Worm (Caenorhabditis elegans) whole organism, late embryonic: ENCODE data around the gene tre-4.

ENCODE experiments used
- C08G9.2 ChIP-seq: sonication (generic microtip); optimal IDR thresholded peaks from 2 replicates; lab custom pipeline; 2016; ENCODE audit warnings: mild to moderate bottlenecking, missing genetic modification characterization, moderate library complexity, missing compliant biosample characterization
- C38D4.7 ChIP-seq: fragments of 200-800 bp; sonication (Bioruptor generic); optimal IDR thresholded peaks from 2 replicates; lab custom pipeline; 2018; ENCODE audit warnings: mild to moderate bottlenecking, missing genetic modification characterization, moderate library complexity, missing compliant biosample characterization
- F13H6.1 ChIP-seq: sonication (generic microtip); optimal IDR thresholded peaks from 2 replicates; lab custom pipeline; 2016; ENCODE audit warnings: missing genetic modification characterization, missing compliant biosample characterization
- K02D7.2 ChIP-seq: sonication (generic microtip); optimal IDR thresholded peaks from 2 replicates; lab custom pipeline; 2017; ENCODE audit warnings: mild to moderate bottlenecking, missing genetic modification characterization, missing compliant biosample characterization
- K09A11.1 ChIP-seq: sonication (generic microtip); optimal IDR thresholded peaks from 2 replicates; lab custom pipeline; 2017; ENCODE audit warnings: antibody characterized with exemption, mild to moderate bottlenecking, missing genetic modification characterization, missing compliant biosample characterization; ENCODE audit not compliant: insufficient read depth
- T23F11.4 ChIP-seq: fragments of 200-800 bp; sonication (Bioruptor generic); optimal IDR thresholded peaks from 2 replicates; lab custom pipeline; 2018; ENCODE audit warnings: mild to moderate bottlenecking, missing genetic modification characterization, missing compliant biosample characterization
- ama-1 ChIP-seq: fragments of 150-350 bp; optimal IDR thresholded peaks from 2 replicates; lab custom pipeline; 2014
- ceh-14 ChIP-seq: sonication (generic microtip); optimal IDR thresholded peaks from 2 replicates; lab custom pipeline; 2016; ENCODE audit warnings: missing genotype, missing genetic modification characterization, missing compliant biosample characterization
- ceh-18 ChIP-seq: sonication (generic microtip); optimal IDR thresholded peaks from 2 replicates; lab custom pipeline; 2016; ENCODE audit warnings: missing genetic modification characterization, missing compliant biosample characterization
- ceh-19 ChIP-seq: fragments of 200-800 bp; sonication (Bioruptor generic); optimal IDR thresholded peaks from 2 replicates; lab custom pipeline; 2018; ENCODE audit warnings: mild to moderate bottlenecking, missing genetic modification characterization, missing compliant biosample characterization
- ceh-2 ChIP-seq: sonication (generic microtip); optimal IDR thresholded peaks from 2 replicates; lab custom pipeline; 2016; ENCODE audit warnings: missing genotype, missing genetic modification characterization, missing compliant biosample characterization
- ceh-24 ChIP-seq: sonication (generic microtip); optimal IDR thresholded peaks from 2 replicates; lab custom pipeline; 2016; ENCODE audit warnings: mild to moderate bottlenecking, missing genetic modification characterization, missing compliant biosample characterization
- ceh-31 ChIP-seq: sonication (generic microtip); optimal IDR thresholded peaks from 2 replicates; lab custom pipeline; 2016; ENCODE audit warnings: missing genetic modification characterization, missing compliant biosample characterization
- ceh-34 ChIP-seq: sonication (generic microtip); optimal IDR thresholded peaks from 2 replicates; lab custom pipeline; 2016; ENCODE audit warnings: mild to moderate bottlenecking, missing genetic modification characterization, missing compliant biosample characterization
- ceh-6 ChIP-seq: fragments of 200-800 bp; sonication (Bioruptor generic); optimal IDR thresholded peaks from 2 replicates; lab custom pipeline; 2018; ENCODE audit warnings: mild to moderate bottlenecking, missing genetic modification characterization, missing compliant biosample characterization
- ceh-9 ChIP-seq: sonication (generic microtip); optimal IDR thresholded peaks from 2 replicates; lab custom pipeline; 2016; ENCODE audit warnings: mild to moderate bottlenecking, missing genetic modification characterization, inconsistent platforms, missing compliant biosample characterization
- che-1 ChIP-seq: sonication (generic microtip); optimal IDR thresholded peaks from 2 replicates; lab custom pipeline; 2016; ENCODE audit warnings: mild to moderate bottlenecking, missing genetic modification characterization, missing compliant biosample characterization
- dmd-4 ChIP-seq: sonication (generic microtip); optimal IDR thresholded peaks from 2 replicates; lab custom pipeline; 2016; ENCODE audit warnings: borderline replicate concordance, missing genetic modification characterization, missing compliant biosample characterization
- dve-1 ChIP-seq: sonication (generic microtip); optimal IDR thresholded peaks from 2 replicates; lab custom pipeline; 2017; ENCODE audit warnings: antibody characterized with exemption, mild to moderate bottlenecking, missing genetic modification characterization, missing compliant biosample characterization
- elt-4 ChIP-seq: sonication (generic microtip); optimal IDR thresholded peaks from 2 replicates; lab custom pipeline; 2016; ENCODE audit warnings: missing genetic modification characterization, missing compliant biosample characterization
- ets-4 ChIP-seq: sonication (generic microtip); optimal IDR thresholded peaks from 2 replicates; lab custom pipeline; 2016; ENCODE audit warnings: missing genetic modification characterization, missing compliant biosample characterization
- fax-1 ChIP-seq: sonication (generic microtip); optimal IDR thresholded peaks from 2 replicates; lab custom pipeline; 2016; ENCODE audit warnings: missing genotype, missing genetic modification characterization, missing compliant biosample characterization
- fkh-6 ChIP-seq: sonication (generic microtip); optimal IDR thresholded peaks from 2 replicates; lab custom pipeline; 2016; ENCODE audit warnings: missing genetic modification characterization, missing compliant biosample characterization
- hlh-15 ChIP-seq: sonication (generic microtip); optimal IDR thresholded peaks from 2 replicates; lab custom pipeline; 2016; ENCODE audit warnings: missing genetic modification characterization, missing compliant biosample characterization
- hlh-30 ChIP-seq: sonication (generic microtip); optimal IDR thresholded peaks from 2 replicates; lab custom pipeline; 2017; ENCODE audit warnings: antibody characterized with exemption, missing genetic modification characterization, missing compliant biosample characterization; ENCODE audit not compliant: insufficient read depth
- hlh-6 ChIP-seq: sonication (generic microtip); optimal IDR thresholded peaks from 2 replicates; lab custom pipeline; 2016; ENCODE audit warnings: missing genotype, missing genetic modification characterization, missing compliant biosample characterization
- hlh-8 ChIP-seq: sonication (generic microtip); optimal IDR thresholded peaks from 2 replicates; lab custom pipeline; 2016; ENCODE audit warnings: missing genotype, missing genetic modification characterization, missing compliant biosample characterization
- lim-6 ChIP-seq: sonication (generic microtip); optimal IDR thresholded peaks from 2 replicates; lab custom pipeline; 2016; ENCODE audit warnings: missing genetic modification characterization, missing compliant biosample characterization
- madf-2 ChIP-seq: sonication (generic microtip); optimal IDR thresholded peaks from 2 replicates; lab custom pipeline; 2017; ENCODE audit warnings: missing genetic modification characterization, missing compliant biosample characterization
- mec-3 ChIP-seq: sonication (generic microtip); optimal IDR thresholded peaks from 2 replicates; lab custom pipeline; 2016; ENCODE audit warnings: borderline replicate concordance, missing genetic modification characterization, missing compliant biosample characterization
- nfya-1 ChIP-seq: sonication (generic microtip); optimal IDR thresholded peaks from 2 replicates; lab custom pipeline; 2017; ENCODE audit warnings: missing genetic modification characterization, mild to moderate bottlenecking, missing compliant biosample characterization, antibody characterized with exemption, moderate library complexity
- npax-4 ChIP-seq: sonication (generic microtip); optimal IDR thresholded peaks from 2 replicates; lab custom pipeline; 2016; ENCODE audit warnings: missing genetic modification characterization, missing compliant biosample characterization
- odd-2 ChIP-seq: sonication (generic microtip); optimal IDR thresholded peaks from 2 replicates; lab custom pipeline; 2017; ENCODE audit warnings: antibody characterized with exemption, mild to moderate bottlenecking, missing genetic modification characterization, missing compliant biosample characterization
- pag-3 ChIP-seq: sonication (generic microtip); optimal IDR thresholded peaks from 2 replicates; lab custom pipeline; 2016; ENCODE audit warnings: missing compliant biosample characterization, missing genetic modification characterization, borderline replicate concordance
- pat-9 ChIP-seq: fragments of 200-800 bp; sonication (Bioruptor generic); optimal IDR thresholded peaks from 2 replicates; lab custom pipeline; 2018; ENCODE audit warnings: mild to moderate bottlenecking, missing genetic modification characterization, moderate library complexity, missing compliant biosample characterization
- pha-2 ChIP-seq: sonication (generic microtip); optimal IDR thresholded peaks from 2 replicates; lab custom pipeline; 2017; ENCODE audit warnings: mild to moderate bottlenecking, missing genetic modification characterization, missing compliant biosample characterization
- pha-4 ChIP-seq: fragments of 150-350 bp; optimal IDR thresholded peaks from 2 replicates; lab custom pipeline; 2018; ENCODE audit warnings: missing biosample characterization, missing genetic modification reagents, missing genetic modification characterization
- pqm-1 ChIP-seq: sonication (generic microtip); optimal IDR thresholded peaks from 2 replicates; lab custom pipeline; 2016; ENCODE audit warnings: missing genetic modification characterization, missing compliant biosample characterization
- pros-1 ChIP-seq: fragments of 150-350 bp; optimal IDR thresholded peaks from 2 replicates; lab custom pipeline; 2014; ENCODE audit warnings: missing biosample characterization, missing genetic modification reagents, missing genetic modification characterization
- ref-2 ChIP-seq: sonication (generic microtip); optimal IDR thresholded peaks from 2 replicates; lab custom pipeline; 2016; ENCODE audit warnings: missing genetic modification characterization, missing compliant biosample characterization
- rnt-1 ChIP-seq: sonication (generic microtip); optimal IDR thresholded peaks from 2 replicates; lab custom pipeline; 2016; ENCODE audit warnings: missing genetic modification characterization, missing compliant biosample characterization
- sdc-2 ChIP-seq: sonication (generic microtip); optimal IDR thresholded peaks from 2 replicates; lab custom pipeline; 2016; ENCODE audit warnings: missing genotype, missing genetic modification characterization, missing compliant biosample characterization
- sox-2 ChIP-seq: fragments of 200-800 bp; sonication (Bioruptor generic); IDR thresholded peaks from 2 replicates; pipeline ENCODE4 v1.3.6; 2022; ENCODE audit warnings: missing genetic modification reagents, missing genetic modification characterization, missing compliant biosample characterization
- syd-9 ChIP-seq: sonication (generic microtip); optimal IDR thresholded peaks from 2 replicates; lab custom pipeline; 2016; ENCODE audit warnings: mild to moderate bottlenecking, missing genetic modification characterization, moderate library complexity, missing compliant biosample characterization
- ttx-3 ChIP-seq: sonication (generic microtip); optimal IDR thresholded peaks from 2 replicates; lab custom pipeline; 2016; ENCODE audit warnings: missing genetic modification reagents, missing genetic modification characterization, missing compliant biosample characterization
- unc-3 ChIP-seq, 2 experiments: fragments of 200-800 bp in 1 of 2; sonication (Bioruptor generic) in 1 of 2; sonication (generic microtip) in 1 of 2; conservative IDR thresholded peaks in 1 of 2; optimal IDR thresholded peaks in 1 of 2; 2 replicates each; pipeline versions ENCODE4 v1.3.6 to Lab custom; 2016 to 2022; ENCODE audit warnings: missing compliant biosample characterization in 2 of 2, missing genetic modification characterization in 2 of 2, missing genetic modification reagents in 1 of 2
- unc-55 ChIP-seq: sonication (generic microtip); optimal IDR thresholded peaks from 2 replicates; lab custom pipeline; 2017; ENCODE audit warnings: missing biosample characterization, missing genetic modification reagents, missing genetic modification characterization
- unc-86 ChIP-seq: sonication (generic microtip); optimal IDR thresholded peaks from 2 replicates; lab custom pipeline; 2016; ENCODE audit warnings: missing genetic modification characterization, missing compliant biosample characterization

tre-4 gene

DNA sequence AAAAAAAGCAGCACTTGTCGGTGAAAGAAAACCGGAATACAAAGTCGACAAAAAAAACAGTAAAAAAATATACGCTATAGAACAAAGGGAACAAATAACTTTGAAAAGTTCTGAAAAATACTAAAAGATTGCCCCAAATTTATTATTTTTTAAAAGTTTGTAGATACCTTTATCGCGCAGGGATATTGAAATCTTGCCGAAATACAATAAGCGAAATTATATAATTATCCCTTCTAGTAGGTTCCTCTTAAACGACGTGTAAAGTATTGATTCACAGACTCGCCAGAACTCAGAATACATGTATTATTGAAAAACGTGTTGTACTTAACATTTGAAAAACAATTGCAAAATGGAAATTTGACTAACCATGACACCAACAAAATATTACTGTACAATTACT, 42.4 kb downstream of the tre-4 start (continued):
- no peak for TF ChIP-seq hlh-8 (tag; lab: Kevin White, UChicago)
- no peak for TF ChIP-seq T23F11.4
- TF ChIP-seq che-1 (tag; lab: Kevin White, UChicago): no peak
- TF ChIP-seq sdc-2 (tag; lab: Kevin White, UChicago): peak; percentile 98
- TF ChIP-seq C38D4.7 (GFP tag; lab: Kevin White, UChicago): no peak

DNA sequence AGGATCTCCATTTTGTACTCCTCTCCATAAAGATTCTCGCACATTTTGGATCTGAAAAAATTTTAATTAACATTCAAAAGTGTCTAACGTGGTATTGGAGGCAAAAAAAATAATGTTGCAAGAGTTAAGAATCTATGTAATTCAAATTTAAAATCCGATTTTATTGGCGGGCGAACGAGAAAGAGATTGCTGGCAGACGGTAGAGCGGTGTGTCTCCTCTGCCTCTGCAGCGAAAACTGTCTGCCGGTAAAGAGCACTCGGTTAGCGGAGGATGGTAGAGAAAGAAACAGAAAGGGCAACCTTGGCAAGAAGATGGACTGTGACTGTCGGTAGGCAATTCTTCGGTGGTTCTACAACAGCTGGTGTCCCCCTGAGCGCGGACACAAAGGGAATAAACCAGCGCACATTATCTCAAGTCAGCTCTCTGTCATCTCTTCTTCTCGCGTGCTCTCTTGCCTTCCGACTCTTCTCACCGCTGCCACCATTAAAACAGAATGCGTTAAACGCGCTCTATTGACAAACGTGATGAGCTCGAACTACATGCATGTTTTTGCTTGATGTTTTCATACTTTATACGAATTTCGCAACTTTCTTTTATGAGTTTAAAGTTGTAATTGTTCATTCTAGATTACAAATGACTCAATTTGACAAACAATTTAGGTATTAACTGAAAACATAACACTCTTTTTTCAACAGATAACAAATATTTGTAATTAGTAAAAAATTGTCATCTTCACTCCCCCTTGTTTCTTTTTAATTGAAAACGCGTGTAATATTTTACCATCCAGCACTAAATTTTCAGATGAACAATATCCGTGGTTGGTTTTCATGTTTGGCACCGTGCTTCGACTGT, 47.1 kb downstream of the tre-4 start, which contains the start of the genes cdk-4 and F18H3.1:
TSS of gene cdk-4 (minus strand) at position 51 of the 853 bp plus-strand sequence.
TSS of gene F18H3.1 (plus strand) at position 803 of the 853 bp plus-strand sequence.
- TF ChIP-seq ceh-19 (GFP tag; lab: Kevin White, UChicago) (no peak), ceh-6 (GFP tag; lab: Kevin White, UChicago) (no peak), hlh-30 (tag; lab: Kevin White, UChicago) (peak; percentile 23), ceh-2 (no peak), pat-9 (tag; lab: Kevin White, UChicago) (no peak), hlh-8 (tag; lab: Kevin White, UChicago) (no peak), hlh-15 (tag; lab: Kevin White, UChicago) (no peak), pag-3 (tag; lab: Kevin White, UChicago) (no peak), T23F11.4 (no peak), unc-55 (GFP tag; lab: Kevin White, UChicago) (peak; percentile 60), fax-1 (no peak), lim-6 (tag; lab: Kevin White, UChicago) (no peak), F13H6.1 (tag; lab: Kevin White, UChicago) (no peak), pha-2 (tag; lab: Kevin White, UChicago) (no peak), ceh-14 (tag; lab: Kevin White, UChicago) (no peak), mec-3 (tag; lab: Kevin White, UChicago) (no peak), ceh-24 (tag; lab: Kevin White, UChicago) (no peak), odd-2 (no peak), K02D7.2 (tag; lab: Kevin White, UChicago) (no peak), unc-86 (tag; lab: Kevin White, UChicago) (no peak), ref-2 (tag; lab: Kevin White, UChicago) (peak; percentile 75), pros-1 (tag; lab: Kevin White, UChicago) (no peak), C08G9.2 (tag; lab: Kevin White, UChicago) (no peak), pqm-1 (no peak), sox-2 (peak; percentile 39), ceh-31 (tag; lab: Kevin White, UChicago) (peak; percentile 66), ceh-34 (tag; lab: Kevin White, UChicago) (peak; percentile 4), elt-4 (no peak), fkh-6 (tag; lab: Kevin White, UChicago) (no peak), ceh-9 (no peak), syd-9 (no peak), C38D4.7 (GFP tag; lab: Kevin White, UChicago) (no peak), ama-1 (lab: Kevin White, UChicago) (no peak), sdc-2 (tag; lab: Kevin White, UChicago) (peak; percentile 84), madf-2 (tag; lab: Kevin White, UChicago) (no peak), dve-1 (tag; lab: Kevin White, UChicago) (no peak), npax-4 (no peak), ceh-18 (tag; lab: Kevin White, UChicago) (no peak), unc-3 (GFP tag; conservative IDR thresholded peaks at IDR 0.05; lab: Robert Waterston, UW) (no peak), unc-3 (tag; optimal IDR thresholded peaks at IDR 0.05; lab: Kevin White, UChicago) (no peak), dmd-4 (no peak), ttx-3 (tag; lab: Kevin White, UChicago) (no peak), K09A11.1 (tag; lab: Kevin White, UChicago) (no peak), nfya-1 (peak; percentile 41), rnt-1 (tag; lab: Kevin White, UChicago) (no peak), ets-4 (tag; lab: Kevin White, UChicago) (no peak), pha-4 (tag; lab: Kevin White, UChicago) (no peak), hlh-6 (no peak)
